Worm (Caenorhabditis elegans) whole organism, early embryonic: ENCODE measurements around the gene srt-52.

Experiments
- F13C5.2 ChIP-seq: sonication (generic microtip); optimal IDR thresholded peaks from 2 replicates; lab custom pipeline; 2017; ENCODE audit warnings: mild to moderate bottlenecking, missing genetic modification characterization, inconsistent platforms, missing compliant biosample characterization
- aly-1 ChIP-seq: sonication (generic microtip); optimal IDR thresholded peaks from 2 replicates; lab custom pipeline; 2016; ENCODE audit warnings: missing genetic modification characterization, missing compliant biosample characterization
- ama-1 ChIP-seq: fragments of 150-350 bp; optimal IDR thresholded peaks from 2 replicates; lab custom pipeline; 2014
- ceh-36 ChIP-seq: sonication (generic microtip); optimal IDR thresholded peaks from 2 replicates; lab custom pipeline; 2016; ENCODE audit warnings: missing genetic modification characterization, inconsistent platforms, missing compliant biosample characterization
- ets-7 ChIP-seq: sonication (generic microtip); optimal IDR thresholded peaks from 2 replicates; lab custom pipeline; 2016; ENCODE audit warnings: missing genotype, missing genetic modification characterization, missing compliant biosample characterization
- flt-1 ChIP-seq: fragments of 200-800 bp; sonication (Bioruptor generic); IDR thresholded peaks from 2 replicates; pipeline ENCODE4 v1.3.6; 2022; ENCODE audit warnings: missing genetic modification characterization, missing compliant biosample characterization
- hmbx-1 ChIP-seq: sonication (generic microtip); optimal IDR thresholded peaks from 2 replicates; lab custom pipeline; 2016; ENCODE audit warnings: mild to moderate bottlenecking, missing genetic modification characterization, missing compliant biosample characterization
- hmg-4 ChIP-seq: fragments of 200-800 bp; sonication (Bioruptor generic); optimal IDR thresholded peaks from 2 replicates; lab custom pipeline; 2018; ENCODE audit warnings: mild to moderate bottlenecking, missing genetic modification characterization, missing compliant biosample characterization
- hnd-1 ChIP-seq: sonication (generic microtip); optimal IDR thresholded peaks from 2 replicates; lab custom pipeline; 2016; ENCODE audit warnings: missing genetic modification characterization, missing compliant biosample characterization
- pes-1 ChIP-seq: fragments of 200-800 bp; sonication (Bioruptor generic); IDR thresholded peaks from 2 replicates; pipeline ENCODE4 v1.3.6; 2022; ENCODE audit warnings: missing genetic modification reagents, missing genetic modification characterization, missing compliant biosample characterization
- scrt-1 ChIP-seq: fragments of 200-800 bp; sonication (Bioruptor generic); IDR thresholded peaks from 2 replicates; pipeline ENCODE4 v1.3.6; 2022; ENCODE audit warnings: missing genetic modification characterization, missing compliant biosample characterization
- sea-1 ChIP-seq: fragments of 200-800 bp; sonication (Bioruptor generic); conservative IDR thresholded peaks from 2 replicates; pipeline ENCODE4 v1.3.6; 2022; ENCODE audit warnings: missing genetic modification characterization, missing compliant biosample characterization
- tbx-11 ChIP-seq: fragments of 200-800 bp; sonication (Bioruptor generic); IDR thresholded peaks from 2 replicates; pipeline ENCODE4 v1.3.6; 2022; ENCODE audit warnings: missing genetic modification characterization, missing compliant biosample characterization

ce11 chrV:102165-102564 is 46.3 kb upstream of the srt-52 start:
- TF ChIP-seq F13C5.2 (tag; lab: Kevin White, UChicago) (no peak), ama-1 (lab: Kevin White, UChicago) (no peak), flt-1 (no peak), tbx-11 (GFP tag; lab: Robert Waterston, UW) (no peak), pes-1 (GFP tag; lab: Robert Waterston, UW) (no peak), sea-1 (GFP tag; lab: Robert Waterston, UW) (no peak), hmbx-1 (tag; lab: Kevin White, UChicago) (no peak), hnd-1 (no peak), aly-1 (tag; lab: Kevin White, UChicago) (no peak), ets-7 (tag; lab: Kevin White, UChicago) (no peak), ceh-36 (tag; lab: Kevin White, UChicago) (no peak), scrt-1 (GFP tag; lab: Robert Waterston, UW) (no peak), hmg-4 (no peak)
